Fruit fly (Drosophila melanogaster) whole organism, wandering third instar larva: Measurements from ENCODE around the gene Shawl.

Experiments
- Abd-B ChIP-seq: fragments of >200 bp; optimal IDR thresholded peaks from 2 replicates; lab custom pipeline; 2017; ENCODE audit warnings: missing biosample characterization, missing genetic modification characterization
- dl ChIP-seq, 2 experiments: fragments of 175-275, 200-275 bp in 1 of 2; fragments of 200-275 bp in 1 of 2; sonication (Bioruptor generic); optimal IDR thresholded peaks; lab custom pipeline; 2018; ENCODE audit warnings: mild to moderate bottlenecking in 2 of 2, missing biosample characterization in 2 of 2, missing genetic modification characterization in 2 of 2, moderate library complexity in 2 of 2; ENCODE audit not compliant: partially characterized antibody in 2 of 2, insufficient read depth in 1 of 2
- ey ChIP-seq: fragments of 200-800 bp; sonication (Bioruptor generic); optimal IDR thresholded peaks from 2 replicates; lab custom pipeline; 2016; ENCODE audit warnings: missing biosample characterization, missing genetic modification characterization
- h ChIP-seq: fragments of 200-800 bp; sonication (Bioruptor generic); optimal IDR thresholded peaks from 3 replicates; lab custom pipeline; 2016; ENCODE audit warnings: missing biosample characterization, mild to moderate bottlenecking, missing genetic modification characterization
- jim ChIP-seq: fragments of 175-275, 200-325 bp; sonication (Bioruptor generic); optimal IDR thresholded peaks from 2 replicates; lab custom pipeline; 2016; ENCODE audit warnings: missing biosample characterization, mild to moderate bottlenecking, missing genetic modification characterization
- pan ChIP-seq: fragments of >200 bp; optimal IDR thresholded peaks from 2 replicates; lab custom pipeline; 2017
- tai ChIP-seq: sonication (Bioruptor generic); optimal IDR thresholded peaks from 2 replicates; lab custom pipeline; 2016; ENCODE audit warnings: missing biosample characterization, missing genetic modification characterization
- usp ChIP-seq: fragments of >200 bp; optimal IDR thresholded peaks from 2 replicates; lab custom pipeline; 2017; ENCODE audit warnings: missing biosample characterization, missing genetic modification characterization

DNA sequence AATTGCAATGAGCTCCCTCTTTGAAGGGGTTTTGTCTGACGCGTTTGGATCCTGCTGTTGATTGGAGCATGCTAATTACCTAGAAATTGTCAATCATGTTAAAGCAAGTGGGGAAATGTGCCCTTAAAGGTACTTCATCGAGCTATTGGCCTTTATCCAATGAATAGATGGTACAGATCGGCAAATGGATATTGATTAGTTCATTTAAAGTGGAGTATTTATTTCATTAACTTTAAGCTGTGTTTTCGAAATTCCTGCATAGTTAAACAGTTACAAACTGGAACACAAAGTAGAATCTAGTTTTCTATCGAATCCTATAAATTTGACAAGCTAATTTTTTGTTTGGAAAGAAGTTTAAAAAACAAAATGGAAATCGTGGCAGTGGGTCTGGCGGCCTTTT, 47.6 kb downstream of the Shawl start, which contains the start of gene CG34181:
- TF ChIP-seq ey (GFP tag; lab: Kevin White, UChicago) (no peak), pan (lab: Kevin White, UChicago) (no peak), h (no peak), usp (GFP tag; lab: Kevin White, UChicago) (no peak), tai (GFP tag; lab: Kevin White, UChicago) (no peak), Abd-B (GFP tag; lab: Kevin White, UChicago) (no peak), jim (no peak), dl (GFP tag; optimal IDR thresholded peaks at IDR 0.05; lab: Kevin White, UChicago; ENCODE audit: insufficient read depth in 1 of 2, partially characterized antibody in 2 of 2) (no peak)
